Fruit fly (Drosophila melanogaster): ENCODE data around the gene Oseg1.

dm6 chr3L:8437583-8437982 lies 25.0 kb upstream of the Oseg1 start:
- no peak for TF ChIP-seq EcR (GFP tag; optimal IDR thresholded peaks at IDR 0.05)
- no peak for TF ChIP-seq Dll (optimal IDR thresholded peaks at IDR 0.05)
- no peak for TF ChIP-seq usp (GFP tag; optimal IDR thresholded peaks at IDR 0.05)
- no peak for TF ChIP-seq psq (optimal IDR thresholded peaks at IDR 0.05)
- TF ChIP-seq CG8478 (optimal IDR thresholded peaks at IDR 0.05): no peak
- no peak for TF ChIP-seq pan (optimal IDR thresholded peaks at IDR 0.05)

Data from whole organism.